Worm (Caenorhabditis elegans) whole organism, dauer: ENCODE data around the gene F49C12.9.
"Not testable (repeated sequence)": the region's sequence is repeated elsewhere in the genome, so short reads cannot be mapped to it uniquely, and the experiment has no call there.

ENCODE experiments used
- unc-62 ChIP-seq: sonication (generic microtip); optimal IDR thresholded peaks from 2 replicates; lab custom pipeline; 2017; ENCODE audit warnings: missing biosample characterization, missing genetic modification reagents, missing genetic modification characterization

F49C12.9 gene

ce11 chrIV:9319080-9319479, 3.1 kb upstream of the F49C12.9 start, which contains the start of the genes F49C12.11 and nemt-1:
Gene F49C12.11, plus strand, starts transcription at chrIV:9319380.
Gene nemt-1, minus strand, starts transcription at chrIV:9319439.
- TF ChIP-seq unc-62 (GFP tag; lab: Kevin White, UChicago), result no peak

ce11 chrIV:9318147-9318546, 2.1 kb upstream of the F49C12.9 start:
- TF ChIP-seq unc-62 (GFP tag; lab: Kevin White, UChicago), result no peak

ce11 chrIV:9312827-9313226, 3.2 kb downstream of the F49C12.9 start, which contains the start of gene F49C12.7:
Gene F49C12.7, minus strand, starts transcription at chrIV:9312927.
- not testable (repeated sequence) for TF ChIP-seq unc-62 (GFP tag; lab: Kevin White, UChicago)

- no peak for TF ChIP-seq unc-62 (GFP tag; lab: Kevin White, UChicago)
Observed at ce11 chrIV:9310935-9311566, 5.0 kb downstream of the F49C12.9 start.

ce11 chrIV:9308975-9309374, 7.0 kb downstream of the F49C12.9 start, which contains the start of gene F49C12.6:
Gene F49C12.6, minus strand, starts transcription at chrIV:9309075.
- TF ChIP-seq unc-62 (GFP tag; lab: Kevin White, UChicago), result no peak

ce11 chrIV:9304617-9305016, 11.4 kb downstream of the F49C12.9 start, which contains the start of gene F49C12.5:
Gene F49C12.5, plus strand, starts transcription at chrIV:9304917.
- no peak for TF ChIP-seq unc-62 (GFP tag; lab: Kevin White, UChicago)

ce11 chrIV:9303994-9304393, 12.0 kb downstream of the F49C12.9 start, which contains the start of gene F49C12.4:
Gene F49C12.4, minus strand, starts transcription at chrIV:9304094.
- no peak for TF ChIP-seq unc-62 (GFP tag; lab: Kevin White, UChicago)

ce11 chrIV:9300127-9300526, 15.9 kb downstream of the F49C12.9 start, which contains the start of gene F49C12.3:
Gene F49C12.3, plus strand, starts transcription at chrIV:9300427.
- no peak for TF ChIP-seq unc-62 (GFP tag; lab: Kevin White, UChicago)

- TF ChIP-seq unc-62 (GFP tag; lab: Kevin White, UChicago), result no peak
Observed at ce11 chrIV:9299145-9299544, 16.9 kb downstream of the F49C12.9 start, which contains the start of gene F49C12.2. Gene F49C12.2, minus strand, starts transcription at chrIV:9299245.

ce11 chrIV:9296285-9296684, 19.7 kb downstream of the F49C12.9 start, which contains the start of gene F49C12.1:
Gene F49C12.1, minus strand, starts transcription at chrIV:9296354.
- no peak for TF ChIP-seq unc-62 (GFP tag; lab: Kevin White, UChicago)

ce11 chrIV:9293825-9294224, 22.2 kb downstream of the F49C12.9 start, which contains the start of gene nhr-264:
Gene nhr-264, minus strand, starts transcription at chrIV:9293925.
- not testable (repeated sequence) for TF ChIP-seq unc-62 (GFP tag; lab: Kevin White, UChicago)

ce11 chrIV:9289635-9290034, 26.4 kb downstream of the F49C12.9 start:
- TF ChIP-seq unc-62 (GFP tag; lab: Kevin White, UChicago), result no peak

- TF ChIP-seq unc-62 (GFP tag; lab: Kevin White, UChicago), result not testable (repeated sequence)
Observed at ce11 chrIV:9286305-9286704, 29.7 kb downstream of the F49C12.9 start, which contains the start of gene nhr-267. Gene nhr-267, minus strand, starts transcription at chrIV:9286405.

ce11 chrIV:9274008-9274529, 41.9 kb downstream of the F49C12.9 start, which contains the start of gene nmy-3:
Gene nmy-3, plus strand, starts transcription at chrIV:9274479.
- no peak for TF ChIP-seq unc-62 (GFP tag; lab: Kevin White, UChicago)

ce11 chrIV:9269796-9270195, 46.2 kb downstream of the F49C12.9 start, which contains the start of gene flh-3:
Gene flh-3, plus strand, starts transcription at chrIV:9270096.
- TF ChIP-seq unc-62 (GFP tag; lab: Kevin White, UChicago), result no peak

- TF ChIP-seq unc-62 (GFP tag; lab: Kevin White, UChicago), result no peak
Observed at ce11 chrIV:9268916-9269315, 47.1 kb downstream of the F49C12.9 start.
